Fruit fly (Drosophila melanogaster) whole organism, embryonic: Measurements from ENCODE around the gene et.

Experiments
- B-H2 ChIP-seq: fragments of 200-800 bp; sonication (Bioruptor generic); optimal IDR thresholded peaks from 2 replicates; lab custom pipeline; 2018; ENCODE audit warnings: missing biosample characterization, mild to moderate bottlenecking, missing genetic modification characterization
- CG10543 ChIP-seq: fragments of 200-800 bp; sonication (Bioruptor generic); optimal IDR thresholded peaks from 3 replicates; lab custom pipeline; 2017; ENCODE audit warnings: missing biosample characterization, mild to moderate bottlenecking, missing genetic modification characterization, moderate library complexity
- CG10979 ChIP-seq: fragments of 200-800 bp; sonication (Bioruptor generic); optimal IDR thresholded peaks from 2 replicates; lab custom pipeline; 2018; ENCODE audit warnings: missing biosample characterization, mild to moderate bottlenecking, missing genetic modification characterization, moderate library complexity
- CG11456 ChIP-seq: fragments of 200-800 bp; sonication (Bioruptor generic); IDR thresholded peaks from 3 replicates; pipeline ENCODE4 v1.3.6; 2022; ENCODE audit warnings: missing biosample characterization, missing genetic modification characterization
- CG12071 ChIP-seq: fragments of 200-800 bp; sonication (Bioruptor generic); optimal IDR thresholded peaks from 3 replicates; lab custom pipeline; 2018; ENCODE audit warnings: missing biosample characterization, mild to moderate bottlenecking, missing genetic modification characterization
- CG17612 ChIP-seq: fragments of 200-800 bp; sonication (Bioruptor generic); IDR thresholded peaks from 2 replicates; pipeline ENCODE4 v1.3.6; 2022; ENCODE audit warnings: missing biosample characterization, missing genetic modification characterization
- CG18764 ChIP-seq: fragments of 200-800 bp; sonication (Bioruptor generic); optimal IDR thresholded peaks from 3 replicates; lab custom pipeline; 2016; ENCODE audit warnings: missing biosample characterization, missing genetic modification characterization
- CG2712 ChIP-seq: fragments of 200-800 bp; optimal IDR thresholded peaks from 3 replicates; lab custom pipeline; 2019; ENCODE audit warnings: missing biosample characterization, mild to moderate bottlenecking, missing genetic modification characterization, moderate library complexity
- CG31441 ChIP-seq: fragments of 200-800 bp; sonication (Bioruptor generic); IDR thresholded peaks from 2 replicates; pipeline ENCODE4 v1.3.6; 2022; ENCODE audit warnings: missing biosample characterization, missing genetic modification characterization
- CG32772 ChIP-seq: fragments of 200-800 bp; sonication (Bioruptor generic); IDR thresholded peaks from 2 replicates; pipeline ENCODE4 v1.3.6; 2022; ENCODE audit warnings: missing biosample characterization, missing genetic modification characterization
- CG34422 ChIP-seq: fragments of 200-800 bp; sonication (Bioruptor generic); IDR thresholded peaks from 3 replicates; pipeline ENCODE4 v1.3.6; 2022; ENCODE audit warnings: missing biosample characterization, missing genetic modification characterization
- CG3726 ChIP-seq: fragments of 200-800 bp; sonication (Bioruptor generic); IDR thresholded peaks from 3 replicates; pipeline ENCODE4, ENCODE4 v1.3.6; 2022; ENCODE audit warnings: missing biosample characterization, missing genetic modification characterization
- CG3847 ChIP-seq: fragments of 200-800 bp; sonication (Bioruptor generic); IDR thresholded peaks from 2 replicates; pipeline ENCODE4 v1.3.6; 2022; ENCODE audit warnings: missing biosample characterization, missing genetic modification characterization
- CG42726 ChIP-seq: fragments of 200-800 bp; sonication (Bioruptor generic); IDR thresholded peaks from 2 replicates; pipeline ENCODE4 v1.3.6; 2022; ENCODE audit warnings: missing biosample characterization, missing genetic modification characterization; ENCODE audit not compliant: partially characterized antibody
- CG4730 ChIP-seq: fragments of 200-800 bp; sonication (Bioruptor generic); IDR thresholded peaks from 2 replicates; pipeline ENCODE4 v1.3.6; 2022; ENCODE audit warnings: missing biosample characterization, missing genetic modification characterization
- CG6654 ChIP-seq: fragments of 200-800 bp; sonication (Bioruptor generic); optimal IDR thresholded peaks from 2 replicates; lab custom pipeline; 2017; ENCODE audit warnings: missing biosample characterization, mild to moderate bottlenecking, missing genetic modification characterization
- CG6683 ChIP-seq: fragments of 200-800 bp; sonication (Bioruptor generic); optimal IDR thresholded peaks from 2 replicates; lab custom pipeline; 2017; ENCODE audit warnings: missing biosample characterization, mild to moderate bottlenecking, missing genetic modification characterization, missing genetic modification reagents
- CG8924 ChIP-seq: fragments of 200-800 bp; optimal IDR thresholded peaks from 3 replicates; lab custom pipeline; 2019; ENCODE audit warnings: missing biosample characterization, mild to moderate bottlenecking, missing genetic modification characterization, moderate library complexity
- CG9876 ChIP-seq: fragments of 200-800 bp; sonication (Bioruptor generic); optimal IDR thresholded peaks from 2 replicates; lab custom pipeline; 2016; ENCODE audit warnings: missing biosample characterization, missing genetic modification characterization
- CkIIα-i1 ChIP-seq: fragments of 200-800 bp; sonication (Bioruptor generic); IDR thresholded peaks from 2 replicates; pipeline ENCODE4 v1.3.6; 2022; ENCODE audit warnings: missing biosample characterization, missing genetic modification characterization
- CrebB ChIP-seq: fragments of 200-800 bp; sonication (Bioruptor generic); optimal IDR thresholded peaks from 3 replicates; lab custom pipeline; 2018; ENCODE audit warnings: missing biosample characterization, mild to moderate bottlenecking, missing genetic modification characterization
- Ets65A ChIP-seq: fragments of 200-800 bp; sonication (Bioruptor generic); peaks from one replicate; lab custom pipeline; 2016; ENCODE audit warnings: missing biosample characterization, missing genetic modification characterization
- Hr3 ChIP-seq: fragments of 200-800 bp; sonication (Bioruptor generic); optimal IDR thresholded peaks from 3 replicates; lab custom pipeline; 2016; ENCODE audit warnings: missing biosample characterization, missing genetic modification characterization
- Jarid2 ChIP-seq: fragments of 200-800 bp; sonication (Bioruptor generic); optimal IDR thresholded peaks from 3 replicates; lab custom pipeline; 2017; ENCODE audit warnings: mild to moderate bottlenecking, missing biosample characterization, missing genetic modification reagents, missing genetic modification characterization
- Lhr ChIP-seq: fragments of 200-800 bp; sonication (Bioruptor generic); optimal IDR thresholded peaks from 3 replicates; lab custom pipeline; 2017; ENCODE audit warnings: mild to moderate bottlenecking, missing biosample characterization, missing genetic modification reagents, missing genetic modification characterization
- Lim3 ChIP-seq: fragments of 200-800 bp; sonication (Bioruptor generic); IDR thresholded peaks from 2 replicates; pipeline ENCODE4 v1.3.6; 2022; ENCODE audit warnings: missing biosample characterization, missing genetic modification characterization
- MTF-1 ChIP-seq: fragments of 200-800 bp; sonication (Bioruptor generic); optimal IDR thresholded peaks from 2 replicates; lab custom pipeline; 2018; ENCODE audit warnings: missing biosample characterization, mild to moderate bottlenecking, missing genetic modification characterization, borderline replicate concordance
- NC2β ChIP-seq: fragments of 200-800 bp; sonication (Bioruptor generic); optimal IDR thresholded peaks from 2 replicates; lab custom pipeline; 2016; ENCODE audit warnings: missing biosample characterization, missing genetic modification characterization
- Rx ChIP-seq: fragments of 200-800 bp; sonication (Bioruptor generic); IDR thresholded peaks from 2 replicates; pipeline ENCODE4 v1.3.6; 2022; ENCODE audit warnings: missing biosample characterization, missing genetic modification characterization
- Xrp1 ChIP-seq: fragments of 200-800 bp; sonication (Bioruptor generic); IDR thresholded peaks from 2 replicates; pipeline ENCODE4 v1.3.6; 2022; ENCODE audit warnings: missing biosample characterization, missing genetic modification characterization
- bsh ChIP-seq, 2 experiments: fragments of 200-800 bp; sonication (Bioruptor generic); optimal IDR thresholded peaks; 2 replicates each; lab custom pipeline; 2017 to 2018; ENCODE audit warnings: mild to moderate bottlenecking in 2 of 2, missing biosample characterization in 2 of 2, missing genetic modification characterization in 2 of 2, moderate library complexity in 1 of 2
- cas ChIP-seq: fragments of 200-800 bp; sonication (Bioruptor generic); IDR thresholded peaks from 2 replicates; pipeline ENCODE4 v1.3.6; 2022; ENCODE audit warnings: missing biosample characterization, missing genetic modification characterization
- cato ChIP-seq: fragments of 200-800 bp; sonication (Bioruptor generic); optimal IDR thresholded peaks from 2 replicates; lab custom pipeline; 2016; ENCODE audit warnings: missing biosample characterization, missing genetic modification characterization, borderline replicate concordance
- caup ChIP-seq: fragments of 200-800 bp; sonication (Bioruptor generic); optimal IDR thresholded peaks from 3 replicates; lab custom pipeline; 2017; ENCODE audit warnings: missing biosample characterization, mild to moderate bottlenecking, missing genetic modification characterization, moderate library complexity; ENCODE audit not compliant: severe bottlenecking
- ci ChIP-seq: fragments of 200-800 bp; sonication (Bioruptor generic); IDR thresholded peaks from 3 replicates; pipeline ENCODE4 v1.3.6; 2022; ENCODE audit warnings: missing biosample characterization, missing genetic modification characterization
- croc ChIP-seq: fragments of 200-800 bp; sonication (Bioruptor generic); conservative IDR thresholded peaks from 3 replicates; pipeline ENCODE4 v1.3.6; 2022; ENCODE audit warnings: missing biosample characterization, missing genetic modification characterization
- dan ChIP-seq: fragments of 200-800 bp; sonication (Bioruptor generic); IDR thresholded peaks from 2 replicates; pipeline ENCODE4 v1.3.6; 2022; ENCODE audit warnings: missing biosample characterization, missing genetic modification characterization
- exex ChIP-seq: fragments of 200-800 bp; sonication (Bioruptor generic); optimal IDR thresholded peaks from 4 replicates; lab custom pipeline; 2018; ENCODE audit warnings: missing biosample characterization, mild to moderate bottlenecking, missing genetic modification characterization, moderate library complexity
- gem ChIP-seq: fragments of 200-800 bp; sonication (Bioruptor generic); optimal IDR thresholded peaks from 2 replicates; lab custom pipeline; 2019; ENCODE audit warnings: missing biosample characterization, mild to moderate bottlenecking, missing genetic modification characterization, moderate library complexity
- her ChIP-seq: fragments of 200-800 bp; sonication (Bioruptor generic); optimal IDR thresholded peaks from 2 replicates; lab custom pipeline; 2016; ENCODE audit warnings: missing biosample characterization, missing genetic modification characterization
- knrl ChIP-seq: fragments of 200-800 bp; sonication (Bioruptor generic); IDR thresholded peaks from 3 replicates; pipeline ENCODE4 v1.3.6; 2022; ENCODE audit warnings: missing biosample characterization, missing genetic modification characterization; ENCODE audit not compliant: partially characterized antibody
- oc ChIP-seq: fragments of 200-800 bp; sonication (Bioruptor generic); optimal IDR thresholded peaks from 2 replicates; lab custom pipeline; 2018; ENCODE audit warnings: missing biosample characterization, mild to moderate bottlenecking, missing genetic modification characterization, moderate library complexity
- org-1 ChIP-seq: fragments of 200-800 bp; sonication (Bioruptor generic); optimal IDR thresholded peaks from 2 replicates; lab custom pipeline; 2017; ENCODE audit warnings: missing biosample characterization, missing genetic modification characterization
- sc ChIP-seq, 3 experiments: fragments of >200 bp in 2 of 3; fragments of 200-800 bp in 1 of 3; sonication (Bioruptor generic) in 1 of 3; optimal IDR thresholded peaks; 2 replicates in 2 of 3; 3 replicates in 1 of 3; lab custom pipeline; 2017; ENCODE audit warnings: mild to moderate bottlenecking in 1 of 3, missing biosample characterization in 1 of 3, missing genetic modification characterization in 1 of 3, missing genetic modification reagents in 1 of 3
- so ChIP-seq: fragments of 200-800 bp; sonication (Bioruptor generic); IDR thresholded peaks from 3 replicates; pipeline ENCODE4 v1.3.6; 2022; ENCODE audit warnings: missing biosample characterization, missing genetic modification characterization
- vfl ChIP-seq: fragments of 200-800 bp; sonication (Bioruptor generic); optimal IDR thresholded peaks from 2 replicates; lab custom pipeline; 2016; ENCODE audit warnings: missing biosample characterization, missing genetic modification characterization
- vnd ChIP-seq: fragments of 200-800 bp; sonication (Bioruptor generic); IDR thresholded peaks from 3 replicates; pipeline ENCODE4 v1.3.6; 2022; ENCODE audit warnings: missing biosample characterization, missing genetic modification characterization; ENCODE audit not compliant: partially characterized antibody
- zen ChIP-seq: fragments of 200-800 bp; sonication (Bioruptor generic); optimal IDR thresholded peaks from 3 replicates; lab custom pipeline; 2018; ENCODE audit warnings: missing biosample characterization, mild to moderate bottlenecking, missing genetic modification characterization, moderate library complexity
- zen2 ChIP-seq: fragments of 200-800 bp; sonication (Bioruptor generic); IDR thresholded peaks from 3 replicates; pipeline ENCODE4 v1.3.6; 2022; ENCODE audit warnings: missing biosample characterization, missing genetic modification characterization; ENCODE audit not compliant: partially characterized antibody

The et gene

dm6 chrX:19651757-19652419 lies 23.8 kb downstream of the et start, which contains the start of the genes Ranbp21 and Elys (continued):
- no peak for TF ChIP-seq zen2
- TF ChIP-seq cato (GFP tag; lab: Kevin White, UChicago) = no peak
- no peak for TF ChIP-seq CG2712 (tag; lab: Kevin White, UChicago)
- TF ChIP-seq CG9876 = peak; percentile 19
- peak; percentile 66 for TF ChIP-seq Lhr (GFP tag; lab: Kevin White, UChicago)
- peak; percentile 62 for TF ChIP-seq CG10543 (GFP tag; lab: Kevin White, UChicago)
- TF ChIP-seq vnd = 0 out of 3 replicates have a peak, but pooled peaks have one; percentile 46
- TF ChIP-seq croc = no peak
- peak; percentile 7 for TF ChIP-seq CG6654 (GFP tag; lab: Kevin White, UChicago)
- TF ChIP-seq CG10979 (tag; lab: Kevin White, UChicago) = peak; percentile 6
- TF ChIP-seq CG3847 (GFP tag; lab: Robert Waterston, UW) = peak; percentile 78
- TF ChIP-seq Hr3 (GFP tag; lab: Kevin White, UChicago) = peak; percentile 46
- no peak for TF ChIP-seq zen (tag; lab: Kevin White, UChicago)
- TF ChIP-seq CG17612 = no peak
- no peak for TF ChIP-seq CG18764 (GFP tag; lab: Kevin White, UChicago)
- peak; percentile 55; the same call in 1 of the 3 replicates for TF ChIP-seq CG11456 (GFP tag; lab: Robert Waterston, UW)
- no peak for TF ChIP-seq org-1 (GFP tag; lab: Kevin White, UChicago)
- no peak for TF ChIP-seq CG12071 (GFP tag; lab: Kevin White, UChicago)
- no peak for TF ChIP-seq Jarid2 (GFP tag; lab: Kevin White, UChicago)
- TF ChIP-seq exex (tag; lab: Kevin White, UChicago) = no peak
- no peak for TF ChIP-seq CrebB (tag; lab: Kevin White, UChicago)
- TF ChIP-seq CG8924 (tag; lab: Kevin White, UChicago) = peak; percentile 21
- 0 out of 2 replicates have a peak, but pooled peaks have one; percentile 30 for TF ChIP-seq dan (GFP tag; lab: Robert Waterston, UW)
- peak; percentile 26 for TF ChIP-seq vfl (GFP tag; lab: Kevin White, UChicago)
- TF ChIP-seq CG3726 (GFP tag; lab: Robert Waterston, UW) = no peak
- no peak for TF ChIP-seq so (GFP tag; lab: Robert Waterston, UW)
- no peak for TF ChIP-seq caup
- peak; percentile 96 for TF ChIP-seq Ets65A
- peak; percentile 29 for TF ChIP-seq NC2β (GFP tag; lab: Kevin White, UChicago)
- no peak for TF ChIP-seq Lim3 (GFP tag; lab: Robert Waterston, UW)
- no peak for TF ChIP-seq CG6683
- TF ChIP-seq B-H2 (GFP tag; lab: Kevin White, UChicago) = no peak
- peak in 1 of 2 experiments; percentile 31 for TF ChIP-seq bsh (GFP tag; optimal IDR thresholded peaks at IDR 0.05; lab: Kevin White, UChicago)
- peak; percentile 14 for TF ChIP-seq her (GFP tag; lab: Kevin White, UChicago)
- no peak for TF ChIP-seq gem
- TF ChIP-seq CG4730 = peak; percentile 34; the same call in 1 of the 2 replicates
- TF ChIP-seq MTF-1 (GFP tag; lab: Kevin White, UChicago) = no peak
- TF ChIP-seq CkIIα-i1 (GFP tag; lab: Robert Waterston, UW) = no peak
- TF ChIP-seq CG31441 = no peak
- TF ChIP-seq sc (optimal IDR thresholded peaks at IDR 0.05; lab: Kevin White, UChicago) = no peak
- no peak for TF ChIP-seq sc (GFP tag; optimal IDR thresholded peaks at IDR 0.05; lab: Kevin White, UChicago)
- peak; percentile 68 for TF ChIP-seq CG32772 (GFP tag; lab: Robert Waterston, UW)
- no peak for TF ChIP-seq CG42726 (GFP tag; lab: Robert Waterston, UW)
- TF ChIP-seq knrl (GFP tag; lab: Robert Waterston, UW) = peak; percentile 61
- TF ChIP-seq oc (tag; lab: Kevin White, UChicago) = no peak
- TF ChIP-seq Rx = peak; percentile 57
- TF ChIP-seq Xrp1 = peak; percentile 60
- TF ChIP-seq CG34422 (GFP tag; lab: Robert Waterston, UW) = peak; percentile 63
- peak; percentile 56; the same call in 1 of the 3 replicates for TF ChIP-seq ci (GFP tag; lab: Robert Waterston, UW)
- TF ChIP-seq cas (GFP tag; lab: Robert Waterston, UW) = no peak
